Comparison of ENCODE assay signal across 4 fruit fly cellular contexts in the genomic region with DNA sequence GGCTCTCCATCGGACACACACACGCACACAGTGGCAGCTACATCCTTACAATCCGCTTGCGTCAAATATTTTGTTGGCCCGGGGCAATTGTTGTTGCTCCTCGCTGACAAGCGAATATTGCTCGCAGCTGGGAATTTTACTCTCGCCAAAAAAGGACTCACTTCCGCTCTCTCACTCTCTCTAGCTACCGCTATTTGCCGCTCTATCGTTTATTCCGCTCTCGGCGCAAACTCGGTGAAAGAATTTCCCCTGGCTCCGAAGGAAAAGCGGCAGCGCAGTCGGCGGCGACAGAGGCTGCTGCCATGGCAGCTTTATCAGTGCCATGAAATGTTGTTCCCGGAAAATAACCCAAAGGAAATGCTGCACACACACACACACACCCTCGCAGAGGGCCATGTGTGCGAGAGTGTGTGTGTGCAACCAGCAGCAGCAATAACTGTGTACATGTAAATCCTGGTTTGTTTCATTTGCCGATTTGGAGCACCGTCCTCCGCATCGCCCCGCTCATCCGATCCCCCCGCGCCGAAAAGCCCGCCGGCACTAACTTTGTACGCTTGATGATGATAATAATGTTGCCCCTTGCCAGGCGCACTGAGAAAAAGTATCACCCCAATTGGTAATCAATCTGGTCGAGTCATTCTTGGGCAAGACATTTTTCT.
TF ChIP-seq lines count a peak whose summit lies in the region.

No protein-coding gene starts in this region.

- TF ChIP-seq CTCF in whole organism, embryonic (GFP tag; optimal IDR thresholded peaks at IDR 0.05; lab: Kevin White, UChicago) = no peak

TF ChIP-seq in whole organism, 6 proteins besides CTCF, POLR2A, EP300 and RAD21:
- TF ChIP-seq Dll (optimal IDR thresholded peaks at IDR 0.05; lab: Kevin White, UChicago) (peak; percentile 28), pan (optimal IDR thresholded peaks at IDR 0.05; lab: Kevin White, UChicago) (no peak), EcR (GFP tag; optimal IDR thresholded peaks at IDR 0.05; lab: Kevin White, UChicago) (no peak)

TF ChIP-seq in whole organism, adult, 20 proteins besides CTCF, POLR2A, EP300 and RAD21:
- TF ChIP-seq Hr96 (GFP tag; optimal IDR thresholded peaks at IDR 0.05; lab: Kevin White, UChicago) (no peak), pad (GFP tag; optimal IDR thresholded peaks at IDR 0.05; lab: Kevin White, UChicago) (peak; percentile 43)

TF ChIP-seq in whole organism, embryonic, 481 proteins besides CTCF, POLR2A, EP300 and RAD21:
- no peak for TF ChIP-seq esg (GFP tag; conservative IDR thresholded peaks at IDR 0.05; lab: Robert Waterston, UW)
- peak; percentile 47; the same call in 1 of the 2 replicates for TF ChIP-seq crol (GFP tag; IDR thresholded peaks at IDR 0.05; lab: Robert Waterston, UW)
- TF ChIP-seq wor (GFP tag; IDR thresholded peaks at IDR 0.05; lab: Robert Waterston, UW) = no peak
- TF ChIP-seq abd-A (tag; optimal IDR thresholded peaks at IDR 0.05; lab: Kevin White, UChicago) = peak; percentile 40
- peak; percentile 87 for TF ChIP-seq Adf1 (GFP tag; IDR thresholded peaks at IDR 0.05; lab: Robert Waterston, UW)
- no peak for TF ChIP-seq CG16815 (GFP tag; optimal IDR thresholded peaks at IDR 0.05; lab: Kevin White, UChicago)
- TF ChIP-seq CG6813 (GFP tag; optimal IDR thresholded peaks at IDR 0.05; lab: Kevin White, UChicago) = no peak
- TF ChIP-seq Trl (optimal IDR thresholded peaks at IDR 0.05; lab: Kevin White, UChicago) = peak; percentile 53 to 77
- no peak for TF ChIP-seq Trl (GFP tag; optimal IDR thresholded peaks at IDR 0.05; lab: Kevin White, UChicago)
- no peak for TF ChIP-seq nerfin-2 (GFP tag; IDR thresholded peaks at IDR 0.05; lab: Robert Waterston, UW; ENCODE audit: partially characterized antibody)
- peak; percentile 6 for TF ChIP-seq mirr (GFP tag; optimal IDR thresholded peaks at IDR 0.05; lab: Kevin White, UChicago)
- no peak for TF ChIP-seq CG12391 (tag; optimal IDR thresholded peaks at IDR 0.05; lab: Kevin White, UChicago)
- 0 out of 3 replicates have a peak, but pooled peaks have one; percentile 42 for TF ChIP-seq CG11456 (GFP tag; IDR thresholded peaks at IDR 0.05; lab: Robert Waterston, UW)
- TF ChIP-seq CG34376 (GFP tag; optimal IDR thresholded peaks at IDR 0.05; lab: Kevin White, UChicago) = peak; percentile 36
- TF ChIP-seq NfI (GFP tag; optimal IDR thresholded peaks at IDR 0.05; lab: Kevin White, UChicago) = no peak
- peak; percentile 35 for TF ChIP-seq Deaf1 (tag; optimal IDR thresholded peaks at IDR 0.05; lab: Kevin White, UChicago)
- TF ChIP-seq cg (GFP tag; optimal IDR thresholded peaks at IDR 0.05; lab: Kevin White, UChicago) = peak; percentile 51
- no peak for TF ChIP-seq CG9609 (GFP tag; optimal IDR thresholded peaks at IDR 0.05; lab: Kevin White, UChicago)
- TF ChIP-seq ewg (GFP tag; optimal IDR thresholded peaks at IDR 0.05; lab: Kevin White, UChicago) = peak; percentile 81
- no peak for TF ChIP-seq pum (GFP tag; optimal IDR thresholded peaks at IDR 0.05; lab: Kevin White, UChicago)
- TF ChIP-seq ems (GFP tag; optimal IDR thresholded peaks at IDR 0.05; lab: Kevin White, UChicago) = no peak
- peak; percentile 64 for TF ChIP-seq Ets65A (GFP tag; lab: Kevin White, UChicago)
- TF ChIP-seq zen2 (GFP tag; IDR thresholded peaks at IDR 0.05; lab: Robert Waterston, UW; ENCODE audit: partially characterized antibody) = no peak
- peak; percentile 25 for TF ChIP-seq Fer1 (GFP tag; optimal IDR thresholded peaks at IDR 0.05; lab: Kevin White, UChicago)
- TF ChIP-seq Hand (GFP tag; optimal IDR thresholded peaks at IDR 0.05; lab: Kevin White, UChicago) = peak; percentile 6
- TF ChIP-seq pho (GFP tag; optimal IDR thresholded peaks at IDR 0.05; lab: Kevin White, UChicago) = no peak
TF ChIP-seq in whole organism, embryonic: peak in this region for 13.

TF ChIP-seq in whole organism, prepupa, 60 proteins besides CTCF, POLR2A, EP300 and RAD21:
- TF ChIP-seq svp (GFP tag; lab: Kevin White, UChicago) (peak; percentile 51), Eip75B (GFP tag; optimal IDR thresholded peaks at IDR 0.05; lab: Kevin White, UChicago) (no peak), pdm3 (GFP tag; optimal IDR thresholded peaks at IDR 0.05; lab: Kevin White, UChicago) (no peak)
